Worm (Caenorhabditis elegans) whole organism, mixed stage, embryonic: ENCODE measurements around the gene ZK185.4.

Experiments used
- ceh-43 ChIP-seq: fragments of 200-800 bp; sonication (Bioruptor generic); optimal IDR thresholded peaks from 2 replicates; lab custom pipeline; 2018; ENCODE audit warnings: mild to moderate bottlenecking, missing genetic modification characterization, moderate library complexity, missing compliant biosample characterization
- elt-1 ChIP-seq: sonication (generic microtip); optimal IDR thresholded peaks from 2 replicates; lab custom pipeline; 2017; ENCODE audit warnings: missing genetic modification characterization, mild to moderate bottlenecking, missing compliant biosample characterization, antibody characterized with exemption, moderate library complexity, borderline replicate concordance; ENCODE audit not compliant: insufficient read depth
- lin-13 ChIP-seq: fragments of 150-350 bp; optimal IDR thresholded peaks from 2 replicates; lab custom pipeline; 2014; ENCODE audit warnings: missing biosample characterization, missing genetic modification characterization
- mls-2 ChIP-seq: sonication (generic microtip); optimal IDR thresholded peaks from 2 replicates; lab custom pipeline; 2016; ENCODE audit warnings: mild to moderate bottlenecking, missing genetic modification characterization, moderate library complexity, missing compliant biosample characterization
- nhr-12 ChIP-seq: fragments of 150-350 bp; optimal IDR thresholded peaks from 2 replicates; lab custom pipeline; 2014; ENCODE audit warnings: missing biosample characterization, missing genetic modification characterization
- nhr-237 ChIP-seq: fragments of 150-350 bp; optimal IDR thresholded peaks from 2 replicates; lab custom pipeline; 2014; ENCODE audit warnings: missing biosample characterization, missing genetic modification characterization
- nhr-28 ChIP-seq: fragments of 150-350 bp; optimal IDR thresholded peaks from 2 replicates; lab custom pipeline; 2014; ENCODE audit warnings: missing biosample characterization, missing genetic modification characterization
- pha-4 ChIP-seq: fragments of 150-350 bp; optimal IDR thresholded peaks from 2 replicates; lab custom pipeline; 2018; ENCODE audit warnings: missing biosample characterization, missing genetic modification reagents, missing genetic modification characterization
- unc-62 ChIP-seq: fragments of 150-350 bp; optimal IDR thresholded peaks from 2 replicates; lab custom pipeline; 2014; ENCODE audit warnings: missing biosample characterization, missing genetic modification reagents, missing genetic modification characterization

- TF ChIP-seq mls-2 (tag; lab: Kevin White, UChicago) (no peak), elt-1 (tag; lab: Kevin White, UChicago) (no peak), nhr-237 (tag; lab: Kevin White, UChicago) (no peak), nhr-12 (tag; lab: Kevin White, UChicago) (no peak), pha-4 (tag; lab: Kevin White, UChicago) (no peak), ceh-43 (GFP tag; lab: Kevin White, UChicago) (no peak), nhr-28 (no peak), unc-62 (GFP tag; lab: Kevin White, UChicago) (no peak), lin-13 (tag; lab: Kevin White, UChicago) (no peak)
Observed at ce11 chrIV:4568402-4568891, 35.5 kb upstream of the ZK185.4 start, which contains the start of gene F28E10.1.
